Worm (Caenorhabditis elegans) whole organism, early embryonic: ENCODE measurements around the gene smvt-1.

Source experiments
- aly-1 ChIP-seq: sonication (generic microtip); optimal IDR thresholded peaks from 2 replicates; lab custom pipeline; 2016; ENCODE audit warnings: missing genetic modification characterization, missing compliant biosample characterization
- ama-1 ChIP-seq: fragments of 150-350 bp; optimal IDR thresholded peaks from 2 replicates; lab custom pipeline; 2014
- ceh-36 ChIP-seq: sonication (generic microtip); optimal IDR thresholded peaks from 2 replicates; lab custom pipeline; 2016; ENCODE audit warnings: missing genetic modification characterization, inconsistent platforms, missing compliant biosample characterization
- ets-7 ChIP-seq: sonication (generic microtip); optimal IDR thresholded peaks from 2 replicates; lab custom pipeline; 2016; ENCODE audit warnings: missing genotype, missing genetic modification characterization, missing compliant biosample characterization
- pes-1 ChIP-seq: fragments of 200-800 bp; sonication (Bioruptor generic); IDR thresholded peaks from 2 replicates; pipeline ENCODE4 v1.3.6; 2022; ENCODE audit warnings: missing genetic modification reagents, missing genetic modification characterization, missing compliant biosample characterization
- scrt-1 ChIP-seq: fragments of 200-800 bp; sonication (Bioruptor generic); IDR thresholded peaks from 2 replicates; pipeline ENCODE4 v1.3.6; 2022; ENCODE audit warnings: missing genetic modification characterization, missing compliant biosample characterization
- tbx-37 ChIP-seq: fragments of 200-800 bp; sonication (Bioruptor generic); conservative IDR thresholded peaks from 2 replicates; pipeline ENCODE4 v1.3.6; 2022; ENCODE audit warnings: missing genetic modification reagents, missing genetic modification characterization, missing compliant biosample characterization
- tra-4 ChIP-seq: sonication (generic microtip); optimal IDR thresholded peaks from 2 replicates; lab custom pipeline; 2017; ENCODE audit warnings: missing genetic modification characterization, missing compliant biosample characterization

ce11 chrX:2580524-2580981, 31.8 kb upstream of the smvt-1 start, which contains the start of gene H01M10.1:
- TF ChIP-seq scrt-1 (no peak), ets-7 (tag; lab: Kevin White, UChicago) (no peak), aly-1 (tag; lab: Kevin White, UChicago) (no peak), ceh-36 (tag; lab: Kevin White, UChicago) (no peak), pes-1 (GFP tag; lab: Robert Waterston, UW) (no peak), tra-4 (no peak), ama-1 (lab: Kevin White, UChicago) (no peak), tbx-37 (GFP tag; lab: Robert Waterston, UW) (no peak)
